Worm (Caenorhabditis elegans) whole organism, L3 larva: Measurements from ENCODE around the gene asp-14.

ENCODE experiments used
- ama-1 ChIP-seq: fragments of 150-350 bp; optimal IDR thresholded peaks from 2 replicates; lab custom pipeline; 2018
- ceh-16 ChIP-seq: sonication (generic microtip); optimal IDR thresholded peaks from 2 replicates; lab custom pipeline; 2017; ENCODE audit warnings: missing biosample characterization, missing genetic modification characterization
- ceh-82 ChIP-seq: fragments of 150-350 bp; optimal IDR thresholded peaks from 2 replicates; lab custom pipeline; 2014; ENCODE audit warnings: missing biosample characterization, missing genetic modification characterization
- ceh-9 ChIP-seq: sonication (generic microtip); optimal IDR thresholded peaks from 2 replicates; lab custom pipeline; 2018; ENCODE audit warnings: missing biosample characterization, missing genetic modification characterization
- fkh-10 ChIP-seq: sonication (generic microtip); optimal IDR thresholded peaks from 2 replicates; lab custom pipeline; 2017; ENCODE audit warnings: missing biosample characterization, missing genetic modification reagents, missing genetic modification characterization
- fos-1 ChIP-seq: fragments of 150-350 bp; optimal IDR thresholded peaks from 2 replicates; lab custom pipeline; 2014; ENCODE audit warnings: missing biosample characterization, missing genetic modification characterization
- lin-39 ChIP-seq: fragments of 150-350 bp; optimal IDR thresholded peaks from 2 replicates; lab custom pipeline; 2018; ENCODE audit warnings: missing biosample characterization, missing genetic modification reagents, missing genetic modification characterization
- nhr-11 ChIP-seq: fragments of 150-350 bp; optimal IDR thresholded peaks from 2 replicates; lab custom pipeline; 2014; ENCODE audit warnings: missing biosample characterization, missing genetic modification characterization
- nhr-237 ChIP-seq: fragments of 150-350 bp; optimal IDR thresholded peaks from 2 replicates; lab custom pipeline; 2014; ENCODE audit warnings: missing biosample characterization, missing genetic modification characterization
- pqm-1 ChIP-seq: fragments of 150-350 bp; optimal IDR thresholded peaks from 2 replicates; lab custom pipeline; 2017; ENCODE audit warnings: missing biosample characterization, missing genetic modification characterization, inconsistent platforms
- snpc-4 ChIP-seq: fragments of 150-350 bp; optimal IDR thresholded peaks from 2 replicates; lab custom pipeline; 2014; ENCODE audit warnings: missing biosample characterization, missing genetic modification characterization
- tbx-2 ChIP-seq: sonication (generic microtip); optimal IDR thresholded peaks from 2 replicates; lab custom pipeline; 2016; ENCODE audit warnings: mild to moderate bottlenecking, missing genetic modification characterization, missing compliant biosample characterization
- unc-62 ChIP-seq: fragments of 150-350 bp; sonication (generic microtip); optimal IDR thresholded peaks from 4 replicates; lab custom pipeline; 2014; ENCODE audit warnings: missing biosample characterization, missing genetic modification reagents, missing genetic modification characterization
- zag-1 ChIP-seq: fragments of 150-350 bp; optimal IDR thresholded peaks from 2 replicates; lab custom pipeline; 2014; ENCODE audit warnings: missing biosample characterization, missing genetic modification characterization

- no peak for TF ChIP-seq snpc-4 (tag; lab: Kevin White, UChicago)
- TF ChIP-seq ceh-82 (tag; lab: Kevin White, UChicago): no peak
- TF ChIP-seq unc-62 (GFP tag; lab: Kevin White, UChicago): no peak
- TF ChIP-seq ceh-9: no peak
- no peak for TF ChIP-seq nhr-11 (tag; lab: Kevin White, UChicago)
- TF ChIP-seq fos-1: no peak
- no peak for TF ChIP-seq pqm-1
- TF ChIP-seq zag-1 (tag; lab: Kevin White, UChicago): no peak
- no peak for TF ChIP-seq ceh-16 (tag; lab: Kevin White, UChicago)
- TF ChIP-seq ama-1 (lab: Kevin White, UChicago): no peak
- TF ChIP-seq lin-39 (tag; lab: Kevin White, UChicago): no peak
- TF ChIP-seq fkh-10 (GFP tag; lab: Kevin White, UChicago): no peak
- TF ChIP-seq nhr-237: no peak
- no peak for TF ChIP-seq tbx-2 (tag; lab: Kevin White, UChicago)
Observed at ce11 chrX:6458001-6458400, 11.5 kb upstream of the asp-14 start.
